Worm (Caenorhabditis elegans) whole organism, late embryonic: ENCODE measurements around the gene F09E5.16.

Experiments
- C08G9.2 ChIP-seq: sonication (generic microtip); optimal IDR thresholded peaks from 2 replicates; lab custom pipeline; 2016; ENCODE audit warnings: mild to moderate bottlenecking, missing genetic modification characterization, moderate library complexity, missing compliant biosample characterization
- ahr-1 ChIP-seq: sonication (generic microtip); optimal IDR thresholded peaks from 2 replicates; lab custom pipeline; 2016; ENCODE audit warnings: missing genetic modification characterization, missing compliant biosample characterization
- ceh-14 ChIP-seq: sonication (generic microtip); optimal IDR thresholded peaks from 2 replicates; lab custom pipeline; 2016; ENCODE audit warnings: missing genotype, missing genetic modification characterization, missing compliant biosample characterization
- ceh-18 ChIP-seq: sonication (generic microtip); optimal IDR thresholded peaks from 2 replicates; lab custom pipeline; 2016; ENCODE audit warnings: missing genetic modification characterization, missing compliant biosample characterization
- ceh-19 ChIP-seq: fragments of 200-800 bp; sonication (Bioruptor generic); optimal IDR thresholded peaks from 2 replicates; lab custom pipeline; 2018; ENCODE audit warnings: mild to moderate bottlenecking, missing genetic modification characterization, missing compliant biosample characterization
- ceh-2 ChIP-seq: sonication (generic microtip); optimal IDR thresholded peaks from 2 replicates; lab custom pipeline; 2016; ENCODE audit warnings: missing genotype, missing genetic modification characterization, missing compliant biosample characterization
- ceh-22 ChIP-seq: sonication (generic microtip); optimal IDR thresholded peaks from 2 replicates; lab custom pipeline; 2017; ENCODE audit warnings: missing biosample characterization, missing genetic modification characterization
- ceh-24 ChIP-seq: sonication (generic microtip); optimal IDR thresholded peaks from 2 replicates; lab custom pipeline; 2016; ENCODE audit warnings: mild to moderate bottlenecking, missing genetic modification characterization, missing compliant biosample characterization
- ceh-31 ChIP-seq: sonication (generic microtip); optimal IDR thresholded peaks from 2 replicates; lab custom pipeline; 2016; ENCODE audit warnings: missing genetic modification characterization, missing compliant biosample characterization
- ceh-45 ChIP-seq: fragments of 200-800 bp; sonication (Bioruptor generic); IDR thresholded peaks from 2 replicates; pipeline ENCODE4 v1.3.6; 2022; ENCODE audit warnings: missing genetic modification reagents, missing genetic modification characterization, missing compliant biosample characterization
- ceh-48 ChIP-seq: sonication (generic microtip); optimal IDR thresholded peaks from 2 replicates; lab custom pipeline; 2016; ENCODE audit warnings: missing genetic modification characterization, inconsistent platforms, missing compliant biosample characterization
- ceh-6 ChIP-seq: fragments of 200-800 bp; sonication (Bioruptor generic); optimal IDR thresholded peaks from 2 replicates; lab custom pipeline; 2018; ENCODE audit warnings: mild to moderate bottlenecking, missing genetic modification characterization, missing compliant biosample characterization
- elt-2 ChIP-seq: sonication (generic microtip); optimal IDR thresholded peaks from 2 replicates; lab custom pipeline; 2016; ENCODE audit warnings: missing genetic modification reagents, missing genetic modification characterization, missing compliant biosample characterization
- fax-1 ChIP-seq: sonication (generic microtip); optimal IDR thresholded peaks from 2 replicates; lab custom pipeline; 2016; ENCODE audit warnings: missing genotype, missing genetic modification characterization, missing compliant biosample characterization
- fkh-10 ChIP-seq: fragments of 150-350 bp; optimal IDR thresholded peaks from 2 replicates; lab custom pipeline; 2014; ENCODE audit warnings: missing biosample characterization, missing genetic modification reagents, missing genetic modification characterization
- gmeb-2 ChIP-seq: sonication (generic microtip); optimal IDR thresholded peaks from 2 replicates; lab custom pipeline; 2016; ENCODE audit warnings: missing genetic modification characterization, inconsistent platforms, missing compliant biosample characterization
- hlh-13 ChIP-seq: fragments of 200-800 bp; sonication (Bioruptor generic); optimal IDR thresholded peaks from 2 replicates; lab custom pipeline; 2018; ENCODE audit warnings: mild to moderate bottlenecking, missing genetic modification characterization, missing compliant biosample characterization
- hlh-15 ChIP-seq: sonication (generic microtip); optimal IDR thresholded peaks from 2 replicates; lab custom pipeline; 2016; ENCODE audit warnings: missing genetic modification characterization, missing compliant biosample characterization
- lin-11 ChIP-seq: fragments of 200-800 bp; sonication (Bioruptor generic); optimal IDR thresholded peaks from 2 replicates; lab custom pipeline; 2018; ENCODE audit warnings: mild to moderate bottlenecking, missing genetic modification characterization, missing compliant biosample characterization
- madf-2 ChIP-seq: sonication (generic microtip); optimal IDR thresholded peaks from 2 replicates; lab custom pipeline; 2017; ENCODE audit warnings: missing genetic modification characterization, missing compliant biosample characterization
- nhr-11 ChIP-seq: fragments of 150-350 bp; optimal IDR thresholded peaks from 2 replicates; lab custom pipeline; 2014; ENCODE audit warnings: missing biosample characterization, missing genetic modification characterization
- nhr-232 ChIP-seq: sonication (generic microtip); optimal IDR thresholded peaks from 2 replicates; lab custom pipeline; 2016; ENCODE audit warnings: missing genetic modification characterization, missing compliant biosample characterization
- odd-2 ChIP-seq: sonication (generic microtip); optimal IDR thresholded peaks from 2 replicates; lab custom pipeline; 2017; ENCODE audit warnings: antibody characterized with exemption, mild to moderate bottlenecking, missing genetic modification characterization, missing compliant biosample characterization
- pax-1 ChIP-seq: fragments of 150-350 bp; optimal IDR thresholded peaks from 2 replicates; lab custom pipeline; 2014; ENCODE audit warnings: missing biosample characterization, missing genetic modification characterization
- pha-2 ChIP-seq: sonication (generic microtip); optimal IDR thresholded peaks from 2 replicates; lab custom pipeline; 2017; ENCODE audit warnings: mild to moderate bottlenecking, missing genetic modification characterization, missing compliant biosample characterization
- pha-4 ChIP-seq: fragments of 150-350 bp; optimal IDR thresholded peaks from 2 replicates; lab custom pipeline; 2018; ENCODE audit warnings: missing biosample characterization, missing genetic modification reagents, missing genetic modification characterization
- ref-2 ChIP-seq: sonication (generic microtip); optimal IDR thresholded peaks from 2 replicates; lab custom pipeline; 2016; ENCODE audit warnings: missing genetic modification characterization, missing compliant biosample characterization
- sox-2 ChIP-seq: fragments of 200-800 bp; sonication (Bioruptor generic); IDR thresholded peaks from 2 replicates; pipeline ENCODE4 v1.3.6; 2022; ENCODE audit warnings: missing genetic modification reagents, missing genetic modification characterization, missing compliant biosample characterization
- sox-4 ChIP-seq: sonication (generic microtip); optimal IDR thresholded peaks from 2 replicates; lab custom pipeline; 2017; ENCODE audit warnings: mild to moderate bottlenecking, missing genetic modification characterization, inconsistent platforms, missing compliant biosample characterization
- ttx-3 ChIP-seq: sonication (generic microtip); optimal IDR thresholded peaks from 2 replicates; lab custom pipeline; 2016; ENCODE audit warnings: missing genetic modification reagents, missing genetic modification characterization, missing compliant biosample characterization
- unc-42 ChIP-seq: sonication (generic microtip); optimal IDR thresholded peaks from 2 replicates; lab custom pipeline; 2016; ENCODE audit warnings: missing genotype, missing genetic modification characterization, missing compliant biosample characterization
- unc-55 ChIP-seq: sonication (generic microtip); optimal IDR thresholded peaks from 2 replicates; lab custom pipeline; 2017; ENCODE audit warnings: missing biosample characterization, missing genetic modification reagents, missing genetic modification characterization
- unc-86 ChIP-seq: sonication (generic microtip); optimal IDR thresholded peaks from 2 replicates; lab custom pipeline; 2016; ENCODE audit warnings: missing genetic modification characterization, missing compliant biosample characterization

The F09E5.16 gene

ce11 chrII:5355384-5355783 lies 10.2 kb downstream of the F09E5.16 start, which contains the start of gene srg-69:
srg-69 (plus strand) TSS chrII:5355684.
- TF ChIP-seq nhr-232 (tag; lab: Kevin White, UChicago) (no peak), ceh-19 (no peak), unc-55 (GFP tag; lab: Kevin White, UChicago) (no peak), pha-4 (tag; lab: Kevin White, UChicago) (no peak), ceh-18 (tag; lab: Kevin White, UChicago) (no peak), madf-2 (tag; lab: Kevin White, UChicago) (no peak), odd-2 (tag; lab: Kevin White, UChicago) (no peak), ttx-3 (tag; lab: Kevin White, UChicago) (no peak), pha-2 (tag; lab: Kevin White, UChicago) (no peak), unc-42 (tag; lab: Kevin White, UChicago) (no peak), nhr-11 (no peak)

- no peak for TF ChIP-seq ttx-3 (tag; lab: Kevin White, UChicago)
- TF ChIP-seq elt-2 (tag; lab: Kevin White, UChicago) = peak; percentile 9
Observed at ce11 chrII:5353642-5354041, 11.9 kb downstream of the F09E5.16 start.

ce11 chrII:5351799-5352198 lies 13.7 kb downstream of the F09E5.16 start, which contains the start of gene F09E5.7:
F09E5.7 (plus strand) TSS chrII:5352099.
- TF ChIP-seq pax-1 (tag; lab: Kevin White, UChicago) (no peak), hlh-13 (GFP tag; lab: Kevin White, UChicago) (no peak), fkh-10 (GFP tag; lab: Kevin White, UChicago) (no peak), fax-1 (tag; lab: Kevin White, UChicago) (no peak), ceh-22 (no peak), ahr-1 (tag; lab: Kevin White, UChicago) (no peak), lin-11 (tag; lab: Kevin White, UChicago) (no peak), sox-4 (no peak), sox-2 (GFP tag; lab: Robert Waterston, UW) (no peak), gmeb-2 (tag; lab: Kevin White, UChicago) (no peak)

- TF ChIP-seq ceh-45 (GFP tag; lab: Robert Waterston, UW) = peak; percentile 41; the same call in 1 of the 2 replicates
Observed at ce11 chrII:5350357-5350756, 15.2 kb downstream of the F09E5.16 start, which contains the start of gene F09E5.8. F09E5.8 (plus strand) TSS chrII:5350669.

- TF ChIP-seq sox-2 (GFP tag; lab: Robert Waterston, UW) = peak; percentile 42; the same call in 1 of the 2 replicates
- TF ChIP-seq ceh-2 (tag; lab: Kevin White, UChicago) = peak; percentile 22
- TF ChIP-seq ceh-45 (GFP tag; lab: Robert Waterston, UW) = peak; percentile 66
- peak; percentile 55 for TF ChIP-seq unc-42 (tag; lab: Kevin White, UChicago)
- peak; percentile 56 for TF ChIP-seq ceh-31 (tag; lab: Kevin White, UChicago)
- TF ChIP-seq unc-86 (tag; lab: Kevin White, UChicago) = peak; percentile 6
- TF ChIP-seq elt-2 (tag; lab: Kevin White, UChicago) = peak; percentile 23
- TF ChIP-seq, all 69 proteins: peak for 7; not testable (repeated sequence) for 62
Observed at ce11 chrII:5346350-5346749, 19.2 kb downstream of the F09E5.16 start.

ce11 chrII:5344775-5345174 lies 20.8 kb downstream of the F09E5.16 start, which contains the start of gene F09E5.14:
F09E5.14 (minus strand) TSS chrII:5344875.
- no peak for TF ChIP-seq hlh-15 (tag; lab: Kevin White, UChicago)
- TF ChIP-seq unc-42 (tag; lab: Kevin White, UChicago) = no peak
- TF ChIP-seq nhr-232 (tag; lab: Kevin White, UChicago) = no peak
- no peak for TF ChIP-seq ref-2 (tag; lab: Kevin White, UChicago)
- TF ChIP-seq C08G9.2 (tag; lab: Kevin White, UChicago) = no peak
- TF ChIP-seq ceh-48 (tag; lab: Kevin White, UChicago) = no peak
- no peak for TF ChIP-seq pha-4 (tag; lab: Kevin White, UChicago)
- TF ChIP-seq ceh-14 = no peak
- TF ChIP-seq ceh-24 (tag; lab: Kevin White, UChicago) = no peak
- TF ChIP-seq ceh-6 = no peak
- no peak for TF ChIP-seq ahr-1 (tag; lab: Kevin White, UChicago)
- no peak for TF ChIP-seq madf-2 (tag; lab: Kevin White, UChicago)
- TF ChIP-seq hlh-13 (GFP tag; lab: Kevin White, UChicago) = no peak
- TF ChIP-seq pha-2 (tag; lab: Kevin White, UChicago) = no peak
